Fruit fly (Drosophila melanogaster): ENCODE measurements around the gene dnd.

The dnd gene

dm6 chr3R:21893929-21894328 lies 6.8 kb upstream of the dnd start (continued):
- TF ChIP-seq Adf1 (GFP tag; IDR thresholded peaks at IDR 0.05) (no peak), CG30403 (GFP tag; optimal IDR thresholded peaks at IDR 0.05) (no peak), CG10147 (GFP tag; optimal IDR thresholded peaks at IDR 0.05) (no peak), B-H2 (GFP tag; optimal IDR thresholded peaks at IDR 0.05) (no peak), CG18011 (GFP tag; optimal IDR thresholded peaks at IDR 0.05) (no peak), p53 (GFP tag; optimal IDR thresholded peaks at IDR 0.05) (no peak), CG13894 (tag; optimal IDR thresholded peaks at IDR 0.05) (no peak), Drgx (GFP tag; IDR thresholded peaks at IDR 0.05) (peak; percentile 88), CG9215 (GFP tag; IDR thresholded peaks at IDR 0.05) (no peak), CG33213 (GFP tag; optimal IDR thresholded peaks at IDR 0.05) (no peak), Camta (GFP tag; optimal IDR thresholded peaks at IDR 0.05) (no peak), bsh (GFP tag; optimal IDR thresholded peaks at IDR 0.05) (peak; percentile 9 to 75), yki (optimal IDR thresholded peaks at IDR 0.05) (no peak), Neu2 (GFP tag; optimal IDR thresholded peaks at IDR 0.05; ENCODE audit: borderline replicate concordance) (no peak)

- TF ChIP-seq CG7786 (GFP tag; optimal IDR thresholded peaks at IDR 0.05), result no peak
- no peak for TF ChIP-seq amos (GFP tag; IDR thresholded peaks at IDR 0.05; ENCODE audit: partially characterized antibody)
- TF ChIP-seq tin (GFP tag; optimal IDR thresholded peaks at IDR 0.05), result no peak
- no peak for TF ChIP-seq trh (GFP tag; optimal IDR thresholded peaks at IDR 0.05)
- no peak for TF ChIP-seq CG2120 (GFP tag; optimal IDR thresholded peaks at IDR 0.05)
- no peak for TF ChIP-seq Rx (GFP tag; IDR thresholded peaks at IDR 0.05)
- no peak for TF ChIP-seq Mad (GFP tag; optimal IDR thresholded peaks at IDR 0.05)
- no peak for TF ChIP-seq ab (GFP tag; optimal IDR thresholded peaks at IDR 0.05)
- TF ChIP-seq az2 (GFP tag; optimal IDR thresholded peaks at IDR 0.05), result no peak
- no peak for TF ChIP-seq unc-4 (GFP tag; IDR thresholded peaks at IDR 0.05; ENCODE audit: partially characterized antibody)
- no peak for TF ChIP-seq btn (GFP tag; optimal IDR thresholded peaks at IDR 0.05)
- no peak for TF ChIP-seq lilli (GFP tag; optimal IDR thresholded peaks at IDR 0.05)
- TF ChIP-seq Blimp-1 (GFP tag; optimal IDR thresholded peaks at IDR 0.05), result no peak
- TF ChIP-seq sima (GFP tag; optimal IDR thresholded peaks at IDR 0.05), result no peak
- TF ChIP-seq Jarid2 (GFP tag; optimal IDR thresholded peaks at IDR 0.05), result no peak
- no peak for TF ChIP-seq knrl (GFP tag; IDR thresholded peaks at IDR 0.05; ENCODE audit: partially characterized antibody)
Measured at dm6 chr3R:21892450-21892849, 5.3 kb upstream of the dnd start.

- peak; percentile 26; the same call in 1 of the 2 replicates for TF ChIP-seq Drgx (GFP tag; IDR thresholded peaks at IDR 0.05)
- TF ChIP-seq unpg (GFP tag; optimal IDR thresholded peaks at IDR 0.05), result no peak
Measured at dm6 chr3R:21890739-21891138, 3.6 kb upstream of the dnd start.

dm6 chr3R:21889945-21890344 lies 2.8 kb upstream of the dnd start:
- TF ChIP-seq CG12155 (GFP tag; optimal IDR thresholded peaks at IDR 0.05) (no peak), CG7928 (GFP tag; optimal IDR thresholded peaks at IDR 0.05) (no peak), Ets65A (GFP tag) (no peak), caup (GFP tag; optimal IDR thresholded peaks at IDR 0.05; ENCODE audit: severe bottlenecking) (no peak), CG8281 (tag; optimal IDR thresholded peaks at IDR 0.05) (peak; percentile 83), CG10543 (GFP tag; optimal IDR thresholded peaks at IDR 0.05) (no peak)

Data from whole organism, embryonic.